Fruit fly (Drosophila melanogaster) whole organism, embryonic: ENCODE measurements around the gene Nup107.

Experiments
- Atf-2 ChIP-seq: fragments of 200-800 bp; sonication (Bioruptor generic); optimal IDR thresholded peaks from 2 replicates; lab custom pipeline; 2016; ENCODE audit warnings: missing biosample characterization, missing genetic modification characterization
- B-H1 ChIP-seq: fragments of 200-800 bp; sonication (Bioruptor generic); IDR thresholded peaks from 3 replicates; pipeline ENCODE4 v1.3.6; 2022; ENCODE audit warnings: missing biosample characterization, missing genetic modification characterization
- Bgb ChIP-seq: fragments of 200-800 bp; sonication (Bioruptor generic); IDR thresholded peaks from 2 replicates; pipeline ENCODE4 v1.3.6; 2022; ENCODE audit warnings: missing biosample characterization, missing genetic modification characterization; ENCODE audit not compliant: partially characterized antibody
- CG11247 ChIP-seq: fragments of 200-800 bp; sonication (Bioruptor generic); IDR thresholded peaks from 2 replicates; pipeline ENCODE4 v1.3.6; 2022; ENCODE audit warnings: missing biosample characterization, missing genetic modification characterization
- CG11456 ChIP-seq: fragments of 200-800 bp; sonication (Bioruptor generic); IDR thresholded peaks from 3 replicates; pipeline ENCODE4 v1.3.6; 2022; ENCODE audit warnings: missing biosample characterization, missing genetic modification characterization
- CG11504 ChIP-seq: fragments of 200-800 bp; sonication (Bioruptor generic); optimal IDR thresholded peaks from 3 replicates; lab custom pipeline; 2019; ENCODE audit warnings: missing biosample characterization, mild to moderate bottlenecking, missing genetic modification characterization, moderate library complexity
- CG15269 ChIP-seq: fragments of 200-800 bp; sonication (Bioruptor generic); optimal IDR thresholded peaks from 2 replicates; lab custom pipeline; 2018; ENCODE audit warnings: missing biosample characterization, mild to moderate bottlenecking, missing genetic modification characterization, moderate library complexity
- CG17385 ChIP-seq: fragments of 200-800 bp; sonication (Bioruptor generic); optimal IDR thresholded peaks from 3 replicates; lab custom pipeline; 2018; ENCODE audit warnings: missing biosample characterization, mild to moderate bottlenecking, missing genetic modification characterization
- CG17829 ChIP-seq: fragments of 200-800 bp; optimal IDR thresholded peaks from 2 replicates; lab custom pipeline; 2019; ENCODE audit warnings: missing biosample characterization, mild to moderate bottlenecking, missing genetic modification characterization, moderate library complexity
- CG18619 ChIP-seq: fragments of 200-800 bp; sonication (Bioruptor generic); optimal IDR thresholded peaks from 3 replicates; lab custom pipeline; 2017; ENCODE audit warnings: missing biosample characterization, mild to moderate bottlenecking, missing genetic modification characterization
- CG2120 ChIP-seq: fragments of 200-800 bp; sonication (Bioruptor generic); optimal IDR thresholded peaks from 3 replicates; lab custom pipeline; 2016; ENCODE audit warnings: missing biosample characterization, missing genetic modification characterization
- CG2889 ChIP-seq: fragments of 200-800 bp; sonication (Bioruptor generic); IDR thresholded peaks from 3 replicates; pipeline ENCODE4 v1.3.6; 2022; ENCODE audit warnings: missing biosample characterization, missing genetic modification characterization
- CG32772 ChIP-seq: fragments of 200-800 bp; sonication (Bioruptor generic); IDR thresholded peaks from 2 replicates; pipeline ENCODE4 v1.3.6; 2022; ENCODE audit warnings: missing biosample characterization, missing genetic modification characterization
- CG3407 ChIP-seq: fragments of 200-800 bp; sonication (Bioruptor generic); optimal IDR thresholded peaks from 2 replicates; lab custom pipeline; 2018; ENCODE audit warnings: missing biosample characterization, mild to moderate bottlenecking, missing genetic modification characterization
- CG34376 ChIP-seq: fragments of 200-800 bp; sonication (Bioruptor generic); optimal IDR thresholded peaks from 2 replicates; lab custom pipeline; 2018; ENCODE audit warnings: missing biosample characterization, mild to moderate bottlenecking, missing genetic modification characterization
- CG3847 ChIP-seq: fragments of 200-800 bp; sonication (Bioruptor generic); IDR thresholded peaks from 2 replicates; pipeline ENCODE4 v1.3.6; 2022; ENCODE audit warnings: missing biosample characterization, missing genetic modification characterization
- CG8281 ChIP-seq: fragments of 200-800 bp; sonication (Bioruptor generic); optimal IDR thresholded peaks from 2 replicates; lab custom pipeline; 2018; ENCODE audit warnings: missing biosample characterization, mild to moderate bottlenecking, missing genetic modification characterization, moderate library complexity
- CG8765 ChIP-seq: fragments of 200-800 bp; sonication (Bioruptor generic); IDR thresholded peaks from 2 replicates; pipeline ENCODE4 v1.3.6; 2022; ENCODE audit warnings: missing biosample characterization, missing genetic modification characterization
- CG9932 ChIP-seq: fragments of 200-800 bp; sonication (Bioruptor generic); IDR thresholded peaks from 2 replicates; pipeline ENCODE4 v1.3.6; 2022; ENCODE audit warnings: missing biosample characterization, missing genetic modification characterization
- E2f2 ChIP-seq: fragments of 200-800 bp; sonication (Bioruptor generic); IDR thresholded peaks from 2 replicates; pipeline ENCODE4 v1.3.6; 2022; ENCODE audit warnings: missing biosample characterization, missing genetic modification characterization
- Ets65A ChIP-seq: fragments of 200-800 bp; sonication (Bioruptor generic); peaks from one replicate; lab custom pipeline; 2016; ENCODE audit warnings: missing biosample characterization, missing genetic modification characterization
- HLH54F ChIP-seq: fragments of 200-800 bp; sonication (Bioruptor generic); optimal IDR thresholded peaks from 3 replicates; lab custom pipeline; 2016; ENCODE audit warnings: missing biosample characterization, missing genetic modification characterization
- HmgD ChIP-seq: fragments of 200-800 bp; sonication (Bioruptor generic); optimal IDR thresholded peaks from 3 replicates; lab custom pipeline; 2016; ENCODE audit warnings: missing biosample characterization, missing genetic modification characterization
- Hmr ChIP-seq: fragments of 200-800 bp; sonication (Bioruptor generic); optimal IDR thresholded peaks from 3 replicates; lab custom pipeline; 2017; ENCODE audit warnings: mild to moderate bottlenecking, missing biosample characterization, missing genetic modification reagents, missing genetic modification characterization
- Max ChIP-seq: fragments of 200-800 bp; sonication (Bioruptor generic); optimal IDR thresholded peaks from 2 replicates; lab custom pipeline; 2016; ENCODE audit warnings: missing biosample characterization, mild to moderate bottlenecking, missing genetic modification characterization
- Mrtf ChIP-seq: fragments of 200-800 bp; sonication (Bioruptor generic); IDR thresholded peaks from 3 replicates; pipeline ENCODE4 v1.3.6; 2022; ENCODE audit warnings: missing biosample characterization, missing genetic modification characterization
- Rx ChIP-seq: fragments of 200-800 bp; sonication (Bioruptor generic); IDR thresholded peaks from 2 replicates; pipeline ENCODE4 v1.3.6; 2022; ENCODE audit warnings: missing biosample characterization, missing genetic modification characterization
- Xrp1 ChIP-seq: fragments of 200-800 bp; sonication (Bioruptor generic); IDR thresholded peaks from 2 replicates; pipeline ENCODE4 v1.3.6; 2022; ENCODE audit warnings: missing biosample characterization, missing genetic modification characterization
- amos ChIP-seq: fragments of 200-800 bp; sonication (Bioruptor generic); IDR thresholded peaks from 2 replicates; pipeline ENCODE4 v1.3.6; 2022; ENCODE audit warnings: missing biosample characterization, missing genetic modification characterization; ENCODE audit not compliant: partially characterized antibody
- ato ChIP-seq: fragments of 200-800 bp; sonication (Bioruptor generic); IDR thresholded peaks from 2 replicates; pipeline ENCODE4 v1.3.6; 2022; ENCODE audit warnings: missing biosample characterization, missing genetic modification characterization; ENCODE audit not compliant: partially characterized antibody
- bsh ChIP-seq, 2 experiments: fragments of 200-800 bp; sonication (Bioruptor generic); optimal IDR thresholded peaks; 2 replicates each; lab custom pipeline; 2017 to 2018; ENCODE audit warnings: mild to moderate bottlenecking in 2 of 2, missing biosample characterization in 2 of 2, missing genetic modification characterization in 2 of 2, moderate library complexity in 1 of 2
- cas ChIP-seq: fragments of 200-800 bp; sonication (Bioruptor generic); IDR thresholded peaks from 2 replicates; pipeline ENCODE4 v1.3.6; 2022; ENCODE audit warnings: missing biosample characterization, missing genetic modification characterization
- cato ChIP-seq: fragments of 200-800 bp; sonication (Bioruptor generic); optimal IDR thresholded peaks from 2 replicates; lab custom pipeline; 2016; ENCODE audit warnings: missing biosample characterization, missing genetic modification characterization, borderline replicate concordance
- caup ChIP-seq: fragments of 200-800 bp; sonication (Bioruptor generic); optimal IDR thresholded peaks from 3 replicates; lab custom pipeline; 2017; ENCODE audit warnings: missing biosample characterization, mild to moderate bottlenecking, missing genetic modification characterization, moderate library complexity; ENCODE audit not compliant: severe bottlenecking
- crol ChIP-seq: fragments of 200-800 bp; sonication (Bioruptor generic); IDR thresholded peaks from 2 replicates; pipeline ENCODE4 v1.3.6; 2022; ENCODE audit warnings: missing biosample characterization, missing genetic modification characterization
- dimm ChIP-seq: fragments of 200-800 bp; sonication (Bioruptor generic); IDR thresholded peaks from 2 replicates; pipeline ENCODE4 v1.3.6; 2022; ENCODE audit warnings: missing biosample characterization, missing genetic modification characterization
- disco-r ChIP-seq: fragments of 200-800 bp; sonication (Bioruptor generic); optimal IDR thresholded peaks from 2 replicates; lab custom pipeline; 2016; ENCODE audit warnings: missing biosample characterization, missing genetic modification characterization
- dm ChIP-seq: fragments of 200-800 bp; sonication (Bioruptor generic); optimal IDR thresholded peaks from 3 replicates; lab custom pipeline; 2016; ENCODE audit warnings: missing biosample characterization, missing genetic modification characterization
- fd3F ChIP-seq: fragments of 200-800 bp; sonication (Bioruptor generic); optimal IDR thresholded peaks from 2 replicates; lab custom pipeline; 2018; ENCODE audit warnings: missing biosample characterization, mild to moderate bottlenecking, missing genetic modification characterization, moderate library complexity
- hkb ChIP-seq, 2 experiments: fragments of 200-800 bp in 1 of 2; fragments of >200 bp in 1 of 2; sonication (Bioruptor generic) in 1 of 2; IDR thresholded peaks in 1 of 2; optimal IDR thresholded peaks in 1 of 2; 2 replicates each; pipeline versions ENCODE4 v1.3.6 to Lab custom; 2017 to 2022; ENCODE audit warnings: missing biosample characterization in 1 of 2, missing genetic modification characterization in 1 of 2
- hth ChIP-seq: fragments of >200 bp; optimal IDR thresholded peaks from 2 replicates; lab custom pipeline; 2017; ENCODE audit warnings: inconsistent platforms
- lab ChIP-seq: fragments of 200-800 bp; sonication (Bioruptor generic); optimal IDR thresholded peaks from 3 replicates; lab custom pipeline; 2017; ENCODE audit warnings: missing biosample characterization, missing genetic modification characterization, mild to moderate bottlenecking, moderate library complexity, missing genetic modification reagents
- p53 ChIP-seq: fragments of 200-800 bp; sonication (Bioruptor generic); optimal IDR thresholded peaks from 2 replicates; lab custom pipeline; 2016; ENCODE audit warnings: missing biosample characterization, missing genetic modification characterization
- pan ChIP-seq, 4 experiments: fragments of >200 bp in 3 of 4; fragments of 200-800 bp in 1 of 4; sonication (Bioruptor generic) in 1 of 4; optimal IDR thresholded peaks in 3 of 4; IDR thresholded peaks in 1 of 4; 2 replicates each; pipeline versions ENCODE4 v1.3.6 to Lab custom; 2017 to 2022; ENCODE audit warnings: missing biosample characterization in 2 of 4, missing genetic modification characterization in 2 of 4, mixed read lengths in 1 of 4
- pho ChIP-seq: fragments of 200-800 bp; sonication (Bioruptor generic); optimal IDR thresholded peaks from 2 replicates; lab custom pipeline; 2016; ENCODE audit warnings: missing biosample characterization, missing genetic modification characterization
- repo ChIP-seq: fragments of 200-800 bp; sonication (Bioruptor generic); optimal IDR thresholded peaks from 2 replicates; lab custom pipeline; 2016; ENCODE audit warnings: missing biosample characterization, missing genetic modification characterization
- sisA ChIP-seq: fragments of 200-800 bp; sonication (Bioruptor generic); IDR thresholded peaks from 2 replicates; pipeline ENCODE4 v1.3.6; 2022; ENCODE audit warnings: missing biosample characterization, missing genetic modification characterization
- sqz ChIP-seq: fragments of 200-800 bp; sonication (Bioruptor generic); optimal IDR thresholded peaks from 3 replicates; lab custom pipeline; 2018; ENCODE audit warnings: missing biosample characterization, mild to moderate bottlenecking, missing genetic modification characterization
- stwl ChIP-seq: fragments of 200-800 bp; sonication (Bioruptor generic); optimal IDR thresholded peaks from 3 replicates; lab custom pipeline; 2018; ENCODE audit warnings: missing biosample characterization, mild to moderate bottlenecking, missing genetic modification characterization, moderate library complexity
- vvl ChIP-seq: fragments of 200-800 bp; sonication (Bioruptor generic); IDR thresholded peaks from 2 replicates; pipeline ENCODE4 v1.3.6; 2022; ENCODE audit warnings: missing biosample characterization, missing genetic modification characterization

The Nup107 gene

dm6 chr2L:10754599-10754998 is 18.7 kb upstream of the Nup107 start:
- TF ChIP-seq sqz (GFP tag; lab: Kevin White, UChicago) (no peak), ato (GFP tag; lab: Robert Waterston, UW) (no peak), CG8765 (GFP tag; lab: Robert Waterston, UW) (no peak), hth (no peak), CG15269 (tag; lab: Kevin White, UChicago) (no peak), CG18619 (no peak), CG3407 (GFP tag; lab: Kevin White, UChicago) (peak; percentile 25), CG2889 (no peak), hkb (optimal IDR thresholded peaks at IDR 0.05; lab: Kevin White, UChicago) (peak; percentile 64), hkb (GFP tag; IDR thresholded peaks at IDR 0.05; lab: Robert Waterston, UW) (no peak; the same call in 1 of the 2 replicates), disco-r (GFP tag; lab: Kevin White, UChicago) (no peak), pan (optimal IDR thresholded peaks at IDR 0.05; lab: Kevin White, UChicago) (no peak), pan (GFP tag; optimal IDR thresholded peaks at IDR 0.05 in 1 of 2, IDR thresholded peaks at IDR 0.05 in 1 of 2) (peak in 1 of 2 experiments; percentile 27), lab (GFP tag; lab: Kevin White, UChicago) (peak; percentile 50), Max (GFP tag; lab: Kevin White, UChicago) (no peak), CG17385 (GFP tag; lab: Kevin White, UChicago) (no peak), CG11247 (0 out of 2 replicates have a peak, but pooled peaks have one; percentile 30), fd3F (peak; percentile 11), bsh (GFP tag; optimal IDR thresholded peaks at IDR 0.05; lab: Kevin White, UChicago) (peak in 1 of 2 experiments; percentile 46), CG32772 (GFP tag; lab: Robert Waterston, UW) (no peak), dm (no peak), HLH54F (no peak), dimm (GFP tag; lab: Robert Waterston, UW) (no peak), CG11504 (tag; lab: Kevin White, UChicago) (peak; percentile 16), Xrp1 (0 out of 2 replicates have a peak, but pooled peaks have one; percentile 18), Ets65A (GFP tag; lab: Kevin White, UChicago) (peak; percentile 55), CG8281 (tag; lab: Kevin White, UChicago) (no peak), CG34376 (no peak), CG11456 (no peak), p53 (GFP tag; lab: Kevin White, UChicago) (no peak), Mrtf (GFP tag; lab: Robert Waterston, UW) (no peak), stwl (tag; lab: Kevin White, UChicago) (no peak), cato (GFP tag; lab: Kevin White, UChicago) (no peak), amos (GFP tag; lab: Robert Waterston, UW) (no peak), vvl (GFP tag; lab: Robert Waterston, UW) (no peak), CG3847 (GFP tag; lab: Robert Waterston, UW) (0 out of 2 replicates have a peak, but pooled peaks have one; percentile 13), repo (GFP tag; lab: Kevin White, UChicago) (no peak), crol (GFP tag; lab: Robert Waterston, UW) (no peak), CG17829 (tag; lab: Kevin White, UChicago) (no peak), CG9932 (no peak), sisA (GFP tag; lab: Robert Waterston, UW) (no peak), caup (GFP tag; lab: Kevin White, UChicago) (peak; percentile 7), Hmr (peak; percentile 14), pho (GFP tag; lab: Kevin White, UChicago) (no peak), Rx (GFP tag; lab: Robert Waterston, UW) (no peak; the same call in 1 of the 2 replicates), B-H1 (GFP tag; lab: Robert Waterston, UW) (no peak), CG2120 (GFP tag; lab: Kevin White, UChicago) (peak; percentile 29), Bgb (no peak), Atf-2 (GFP tag; lab: Kevin White, UChicago) (no peak), E2f2 (GFP tag; lab: Robert Waterston, UW) (no peak), cas (GFP tag; lab: Robert Waterston, UW) (no peak), HmgD (no peak)
